Fruit fly (Drosophila melanogaster): Measurements from ENCODE around the gene Sfmbt.

Sfmbt gene

DNA sequence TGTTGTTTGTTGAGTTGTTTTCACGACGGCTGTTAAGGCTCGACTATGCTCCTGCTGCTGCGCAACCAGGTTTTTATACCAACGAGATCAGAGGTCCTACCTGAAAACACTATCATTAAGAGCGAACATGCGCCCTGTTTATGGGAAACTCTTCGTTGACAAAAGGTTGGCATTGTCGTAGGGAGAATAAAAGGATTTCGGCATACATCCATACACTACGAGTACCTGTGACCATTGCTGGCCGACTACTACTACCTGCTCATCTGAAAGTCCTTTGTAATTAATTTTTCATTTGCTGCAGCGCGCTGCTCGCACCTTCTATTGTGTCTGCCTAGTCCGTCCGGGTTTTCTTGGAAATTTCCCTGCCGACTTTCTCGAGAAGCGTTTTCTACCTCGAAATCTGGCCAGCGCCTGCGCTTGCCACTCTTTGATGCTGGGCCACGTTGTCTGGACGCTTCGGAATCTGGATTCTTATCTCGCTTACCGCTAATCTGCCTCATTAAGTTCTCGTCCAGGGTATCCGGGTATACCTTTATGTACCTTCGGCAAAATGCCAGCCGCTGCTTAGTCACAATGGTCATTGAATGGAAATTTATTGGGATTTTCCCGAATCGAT lies 48.7 kb upstream of the Sfmbt start, which contains the start of gene CG15480 (continued):
- TF ChIP-seq CG15479 (GFP tag; optimal IDR thresholded peaks at IDR 0.05) (peak; percentile 97), odd (GFP tag; optimal IDR thresholded peaks at IDR 0.05) (no peak), CG13123 (GFP tag; optimal IDR thresholded peaks at IDR 0.05) (no peak), Usf (GFP tag; optimal IDR thresholded peaks at IDR 0.05) (no peak), Ets65A (GFP tag) (peak; percentile 48), Hand (GFP tag; optimal IDR thresholded peaks at IDR 0.05) (no peak), zfh1 (GFP tag; IDR thresholded peaks at IDR 0.05) (no peak), slou (GFP tag; optimal IDR thresholded peaks at IDR 0.05) (no peak), zen (tag; optimal IDR thresholded peaks at IDR 0.05) (peak; percentile 99), gt (GFP tag; IDR thresholded peaks at IDR 0.05) (0 out of 2 replicates have a peak, but pooled peaks have one; percentile 18), D (optimal IDR thresholded peaks at IDR 0.05) (peak; percentile 99), D (GFP tag; optimal IDR thresholded peaks at IDR 0.05) (no peak), twi (tag; optimal IDR thresholded peaks at IDR 0.05) (peak; percentile 62), MBD-R2 (GFP tag; IDR thresholded peaks at IDR 0.05) (no peak), Kr (GFP tag; optimal IDR thresholded peaks at IDR 0.05) (peak; percentile 90), Adf1 (GFP tag; IDR thresholded peaks at IDR 0.05) (no peak), amos (GFP tag; IDR thresholded peaks at IDR 0.05; ENCODE audit: partially characterized antibody) (no peak)

DNA sequence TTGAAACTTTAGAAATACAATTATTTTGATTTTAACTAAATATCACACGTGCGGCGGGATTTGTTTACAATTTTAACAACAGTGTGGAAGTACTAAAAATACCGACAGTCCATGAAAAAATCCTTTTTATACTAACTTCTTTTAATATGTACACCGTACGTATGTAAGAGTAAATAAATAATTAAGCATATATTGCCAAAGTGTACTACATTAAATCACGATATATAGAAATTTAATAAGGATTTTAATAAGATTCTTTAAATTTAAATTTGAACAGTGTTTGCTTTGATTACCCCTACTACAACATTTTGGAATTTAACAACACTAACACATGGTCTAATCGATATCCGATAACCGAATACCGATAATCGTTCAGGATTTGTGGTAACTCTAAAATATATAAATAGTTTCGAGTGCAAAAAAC lies 45.7 kb upstream of the Sfmbt start, which contains the start of the genes Ski6 and CG16812:
Ski6 (minus strand) TSS at position 205 of the 424 bp plus-strand sequence.
CG16812 (plus strand) TSS at position 363 of the 424 bp plus-strand sequence.
- TF ChIP-seq CG32532 (GFP tag; IDR thresholded peaks at IDR 0.05) (peak; percentile 83), Chrac-16 (GFP tag; optimal IDR thresholded peaks at IDR 0.05) (peak; percentile 78), CG5245 (GFP tag; optimal IDR thresholded peaks at IDR 0.05) (peak; percentile 25), Awh (GFP tag; IDR thresholded peaks at IDR 0.05) (peak; percentile 71), sd (tag; optimal IDR thresholded peaks at IDR 0.05) (no peak), Ada2b (GFP tag; IDR thresholded peaks at IDR 0.05) (peak; percentile 47), disco-r (GFP tag; optimal IDR thresholded peaks at IDR 0.05) (no peak), CG3995 (GFP tag; optimal IDR thresholded peaks at IDR 0.05) (no peak), CG12391 (tag; optimal IDR thresholded peaks at IDR 0.05) (peak; percentile 89), sens-2 (GFP tag; IDR thresholded peaks at IDR 0.05) (no peak), wor (GFP tag; IDR thresholded peaks at IDR 0.05) (no peak), gt (GFP tag; IDR thresholded peaks at IDR 0.05) (no peak), CG30403 (GFP tag; optimal IDR thresholded peaks at IDR 0.05) (peak; percentile 83), Oli (tag; optimal IDR thresholded peaks at IDR 0.05) (peak; percentile 42), sr (GFP tag; IDR thresholded peaks at IDR 0.05) (no peak), Max (GFP tag; optimal IDR thresholded peaks at IDR 0.05) (peak; percentile 75), oc (tag; optimal IDR thresholded peaks at IDR 0.05) (peak; percentile 52), CG16863 (GFP tag; optimal IDR thresholded peaks at IDR 0.05) (no peak), CG10431 (GFP tag; optimal IDR thresholded peaks at IDR 0.05) (peak; percentile 40), CG30431 (GFP tag; optimal IDR thresholded peaks at IDR 0.05) (no peak), CG10565 (GFP tag; optimal IDR thresholded peaks at IDR 0.05) (no peak), hbn (GFP tag; IDR thresholded peaks at IDR 0.05; ENCODE audit: partially characterized antibody) (peak; percentile 36; the same call in 1 of the 2 replicates), twi (tag; optimal IDR thresholded peaks at IDR 0.05) (peak; percentile 65), CG4617 (GFP tag; optimal IDR thresholded peaks at IDR 0.05; ENCODE audit: borderline replicate concordance) (peak; percentile 65), CkIIα-i1 (GFP tag; IDR thresholded peaks at IDR 0.05) (no peak), sim (GFP tag; IDR thresholded peaks at IDR 0.05) (no peak), mam (GFP tag; optimal IDR thresholded peaks at IDR 0.05) (no peak), ato (GFP tag; IDR thresholded peaks at IDR 0.05; ENCODE audit: partially characterized antibody) (no peak), CG6654 (GFP tag; optimal IDR thresholded peaks at IDR 0.05) (no peak), CG6272 (GFP tag; IDR thresholded peaks at IDR 0.05) (no peak), lbe (GFP tag; optimal IDR thresholded peaks at IDR 0.05) (no peak), CG17802 (tag; optimal IDR thresholded peaks at IDR 0.05) (no peak), BtbVII (GFP tag; optimal IDR thresholded peaks at IDR 0.05) (no peak), CG4360 (GFP tag; IDR thresholded peaks at IDR 0.05) (no peak), ham (GFP tag; IDR thresholded peaks at IDR 0.05) (no peak), eve (GFP tag; optimal IDR thresholded peaks at IDR 0.05) (no peak)
